Worm (Caenorhabditis elegans) whole organism, early embryonic: ENCODE results near the gene C33G8.2.

Experiments
- B0310.2 ChIP-seq: sonication (generic microtip); optimal IDR thresholded peaks from 2 replicates; lab custom pipeline; 2016; ENCODE audit warnings: mild to moderate bottlenecking, missing genetic modification characterization, missing compliant biosample characterization
- F13C5.2 ChIP-seq: sonication (generic microtip); optimal IDR thresholded peaks from 2 replicates; lab custom pipeline; 2017; ENCODE audit warnings: mild to moderate bottlenecking, missing genetic modification characterization, inconsistent platforms, missing compliant biosample characterization
- ama-1 ChIP-seq: fragments of 150-350 bp; optimal IDR thresholded peaks from 2 replicates; lab custom pipeline; 2014
- hmg-4 ChIP-seq: fragments of 200-800 bp; sonication (Bioruptor generic); optimal IDR thresholded peaks from 2 replicates; lab custom pipeline; 2018; ENCODE audit warnings: mild to moderate bottlenecking, missing genetic modification characterization, missing compliant biosample characterization
- sea-1 ChIP-seq: fragments of 200-800 bp; sonication (Bioruptor generic); conservative IDR thresholded peaks from 2 replicates; pipeline ENCODE4 v1.3.6; 2022; ENCODE audit warnings: missing genetic modification characterization, missing compliant biosample characterization
- tra-4 ChIP-seq: sonication (generic microtip); optimal IDR thresholded peaks from 2 replicates; lab custom pipeline; 2017; ENCODE audit warnings: missing genetic modification characterization, missing compliant biosample characterization

- no peak for TF ChIP-seq F13C5.2 (tag; lab: Kevin White, UChicago)
- no peak for TF ChIP-seq tra-4
- no peak for TF ChIP-seq B0310.2 (tag; lab: Kevin White, UChicago)
- no peak for TF ChIP-seq sea-1 (GFP tag; lab: Robert Waterston, UW)
- TF ChIP-seq hmg-4 (GFP tag; lab: Kevin White, UChicago) = no peak
- no peak for TF ChIP-seq ama-1
These were observed 15.6 kb upstream of the C33G8.2 start for ce11 chrV:6993999-6994398.
